Fruit fly (Drosophila melanogaster) whole organism, embryonic: ENCODE measurements around the gene CG13654.
A peak's percentile ranks its signal among the peaks of the same experiment; 100 is the strongest.

ENCODE experiments used
- Abd-B ChIP-seq: fragments of 200-800 bp; sonication (Bioruptor generic); optimal IDR thresholded peaks from 2 replicates; lab custom pipeline; 2018; ENCODE audit warnings: missing biosample characterization, mild to moderate bottlenecking, missing genetic modification characterization, moderate library complexity
- Atf6 ChIP-seq: fragments of 200-800 bp; sonication (Bioruptor generic); IDR thresholded peaks from 2 replicates; pipeline ENCODE4 v1.3.6; 2022; ENCODE audit warnings: missing biosample characterization, missing genetic modification characterization
- C15 ChIP-seq: fragments of 200-800 bp; sonication (Bioruptor generic); IDR thresholded peaks from 3 replicates; pipeline ENCODE4 v1.3.6; 2022; ENCODE audit warnings: missing biosample characterization, missing genetic modification characterization
- CG10267 ChIP-seq: fragments of 200-800 bp; sonication (Bioruptor generic); optimal IDR thresholded peaks from 2 replicates; lab custom pipeline; 2018; ENCODE audit warnings: missing biosample characterization, mild to moderate bottlenecking, missing genetic modification characterization, moderate library complexity
- CG10462 ChIP-seq: fragments of 200-800 bp; sonication (Bioruptor generic); optimal IDR thresholded peaks from 2 replicates; lab custom pipeline; 2016; ENCODE audit warnings: missing biosample characterization, missing genetic modification characterization
- CG10565 ChIP-seq: fragments of 200-800 bp; sonication (Bioruptor generic); optimal IDR thresholded peaks from 3 replicates; lab custom pipeline; 2016; ENCODE audit warnings: missing biosample characterization, mild to moderate bottlenecking, missing genetic modification characterization
- CG11456 ChIP-seq: fragments of 200-800 bp; sonication (Bioruptor generic); IDR thresholded peaks from 3 replicates; pipeline ENCODE4 v1.3.6; 2022; ENCODE audit warnings: missing biosample characterization, missing genetic modification characterization
- CG11504 ChIP-seq: fragments of 200-800 bp; sonication (Bioruptor generic); optimal IDR thresholded peaks from 3 replicates; lab custom pipeline; 2019; ENCODE audit warnings: missing biosample characterization, mild to moderate bottlenecking, missing genetic modification characterization, moderate library complexity
- CG11695 ChIP-seq: fragments of 200-800 bp; sonication (Bioruptor generic); IDR thresholded peaks from 3 replicates; pipeline ENCODE4 v1.3.6; 2022; ENCODE audit warnings: missing biosample characterization, missing genetic modification characterization
- CG12391 ChIP-seq: fragments of 200-800 bp; sonication (Bioruptor generic); optimal IDR thresholded peaks from 3 replicates; lab custom pipeline; 2018; ENCODE audit warnings: missing biosample characterization, mild to moderate bottlenecking, missing genetic modification characterization, moderate library complexity
- CG13123 ChIP-seq: fragments of 200-800 bp; sonication (Bioruptor generic); optimal IDR thresholded peaks from 2 replicates; lab custom pipeline; 2016; ENCODE audit warnings: missing biosample characterization, missing genetic modification characterization
- CG13296 ChIP-seq: fragments of 200-800 bp; sonication (Bioruptor generic); optimal IDR thresholded peaks from 3 replicates; lab custom pipeline; 2018; ENCODE audit warnings: missing biosample characterization, mild to moderate bottlenecking, missing genetic modification characterization
- CG14014 ChIP-seq: fragments of 200-800 bp; sonication (Bioruptor generic); IDR thresholded peaks from 2 replicates; pipeline ENCODE4 v1.3.6; 2022; ENCODE audit warnings: missing biosample characterization, missing genetic modification characterization
- CG15479 ChIP-seq: fragments of 200-800 bp; sonication (Bioruptor generic); optimal IDR thresholded peaks from 3 replicates; lab custom pipeline; 2019; ENCODE audit warnings: missing biosample characterization, mild to moderate bottlenecking, missing genetic modification characterization, moderate library complexity
- CG16863 ChIP-seq: fragments of 200-800 bp; sonication (Bioruptor generic); optimal IDR thresholded peaks from 3 replicates; lab custom pipeline; 2016; ENCODE audit warnings: missing biosample characterization, missing genetic modification characterization
- CG17385 ChIP-seq: fragments of 200-800 bp; sonication (Bioruptor generic); optimal IDR thresholded peaks from 3 replicates; lab custom pipeline; 2018; ENCODE audit warnings: missing biosample characterization, mild to moderate bottlenecking, missing genetic modification characterization
- CG18262 ChIP-seq: fragments of 200-800 bp; optimal IDR thresholded peaks from 3 replicates; lab custom pipeline; 2019; ENCODE audit warnings: missing biosample characterization, mild to moderate bottlenecking, missing genetic modification characterization, moderate library complexity
- CG2120 ChIP-seq: fragments of 200-800 bp; sonication (Bioruptor generic); optimal IDR thresholded peaks from 3 replicates; lab custom pipeline; 2016; ENCODE audit warnings: missing biosample characterization, missing genetic modification characterization
- CG3281 ChIP-seq: fragments of 200-800 bp; sonication (Bioruptor generic); optimal IDR thresholded peaks from 3 replicates; lab custom pipeline; 2017; ENCODE audit warnings: missing biosample characterization, mild to moderate bottlenecking, missing genetic modification characterization
- CG33557 ChIP-seq: fragments of 200-800 bp; sonication (Bioruptor generic); optimal IDR thresholded peaks from 2 replicates; lab custom pipeline; 2019; ENCODE audit warnings: missing biosample characterization, mild to moderate bottlenecking, missing genetic modification characterization, moderate library complexity
- CG3995 ChIP-seq: fragments of 200-800 bp; sonication (Bioruptor generic); optimal IDR thresholded peaks from 3 replicates; lab custom pipeline; 2016; ENCODE audit warnings: missing biosample characterization, missing genetic modification characterization
- CG7357 ChIP-seq: fragments of 200-800 bp; sonication (Bioruptor generic); IDR thresholded peaks from 3 replicates; pipeline ENCODE4 v1.3.6; 2022; ENCODE audit warnings: missing biosample characterization, missing genetic modification characterization
- CG7839 ChIP-seq: fragments of 200-800 bp; sonication (Bioruptor generic); optimal IDR thresholded peaks from 3 replicates; lab custom pipeline; 2018; ENCODE audit warnings: missing biosample characterization, mild to moderate bottlenecking, missing genetic modification characterization, moderate library complexity
- CG7963 ChIP-seq: fragments of 200-800 bp; sonication (Bioruptor generic); IDR thresholded peaks from 3 replicates; pipeline ENCODE4 v1.3.6; 2022; ENCODE audit warnings: missing biosample characterization, missing genetic modification characterization; ENCODE audit not compliant: partially characterized antibody
- CG9817 ChIP-seq: fragments of 200-800 bp; sonication (Bioruptor generic); optimal IDR thresholded peaks from 2 replicates; lab custom pipeline; 2018; ENCODE audit warnings: missing biosample characterization, mild to moderate bottlenecking, missing genetic modification characterization, moderate library complexity
- Dfd ChIP-seq, 2 experiments: fragments of >200 bp; optimal IDR thresholded peaks; 2 replicates each; lab custom pipeline; 2017; ENCODE audit warnings: missing biosample characterization in 2 of 2, missing genetic modification characterization in 2 of 2
- Dp ChIP-seq: fragments of 200-800 bp; sonication (Bioruptor generic); optimal IDR thresholded peaks from 2 replicates; lab custom pipeline; 2018; ENCODE audit warnings: missing biosample characterization, mild to moderate bottlenecking, missing genetic modification characterization, moderate library complexity
- HLH3B ChIP-seq: fragments of 200-800 bp; sonication (Bioruptor generic); IDR thresholded peaks from 2 replicates; pipeline ENCODE4 v1.3.6; 2022; ENCODE audit warnings: missing biosample characterization, missing genetic modification characterization
- HLH4C ChIP-seq: fragments of 200-800 bp; sonication (Bioruptor generic); IDR thresholded peaks from 3 replicates; pipeline ENCODE4 v1.3.6; 2022; ENCODE audit warnings: missing biosample characterization, missing genetic modification characterization; ENCODE audit not compliant: partially characterized antibody
- Hr51 ChIP-seq, 2 experiments: fragments of 200-800 bp; sonication (Bioruptor generic); optimal IDR thresholded peaks; 2 replicates in 1 of 2; 3 replicates in 1 of 2; lab custom pipeline; 2016 to 2018; ENCODE audit warnings: missing biosample characterization in 2 of 2, missing genetic modification characterization in 2 of 2, mild to moderate bottlenecking in 1 of 2, moderate library complexity in 1 of 2
- NC2α ChIP-seq: fragments of 200-800 bp; sonication (Bioruptor generic); optimal IDR thresholded peaks from 2 replicates; lab custom pipeline; 2016; ENCODE audit warnings: missing biosample characterization, missing genetic modification characterization
- NC2β ChIP-seq: fragments of 200-800 bp; sonication (Bioruptor generic); optimal IDR thresholded peaks from 2 replicates; lab custom pipeline; 2016; ENCODE audit warnings: missing biosample characterization, missing genetic modification characterization
- Ssrp ChIP-seq: fragments of 200-800 bp; sonication (Bioruptor generic); optimal IDR thresholded peaks from 2 replicates; lab custom pipeline; 2018; ENCODE audit warnings: missing biosample characterization, mild to moderate bottlenecking, missing genetic modification characterization, moderate library complexity
- Taf1 ChIP-seq: fragments of 200-800 bp; sonication (Bioruptor generic); IDR thresholded peaks from 2 replicates; pipeline ENCODE4 v1.3.6; 2022; ENCODE audit warnings: missing biosample characterization, missing genetic modification characterization
- YL-1 ChIP-seq: fragments of 200-800 bp; sonication (Bioruptor generic); optimal IDR thresholded peaks from 3 replicates; lab custom pipeline; 2017; ENCODE audit warnings: missing biosample characterization, mild to moderate bottlenecking, missing genetic modification characterization
- bbx ChIP-seq: fragments of 200-800 bp; sonication (Bioruptor generic); IDR thresholded peaks from 2 replicates; pipeline ENCODE4 v1.3.6; 2022; ENCODE audit warnings: missing biosample characterization, missing genetic modification characterization; ENCODE audit not compliant: partially characterized antibody
- cad ChIP-seq: fragments of >200 bp; optimal IDR thresholded peaks from 2 replicates; lab custom pipeline; 2017; ENCODE audit warnings: missing biosample characterization, missing genetic modification characterization
- da ChIP-seq: fragments of 200-800 bp; sonication (Bioruptor generic); optimal IDR thresholded peaks from 2 replicates; lab custom pipeline; 2016; ENCODE audit warnings: missing biosample characterization, missing genetic modification characterization
- dati ChIP-seq: fragments of 200-800 bp; sonication (Bioruptor generic); IDR thresholded peaks from 2 replicates; pipeline ENCODE4 v1.3.6; 2022; ENCODE audit warnings: missing biosample characterization, missing genetic modification characterization
- fd3F ChIP-seq: fragments of 200-800 bp; sonication (Bioruptor generic); optimal IDR thresholded peaks from 2 replicates; lab custom pipeline; 2018; ENCODE audit warnings: missing biosample characterization, mild to moderate bottlenecking, missing genetic modification characterization, moderate library complexity
- fd64A ChIP-seq: fragments of 200-800 bp; sonication (Bioruptor generic); optimal IDR thresholded peaks from 3 replicates; lab custom pipeline; 2018; ENCODE audit warnings: missing biosample characterization, mild to moderate bottlenecking, missing genetic modification characterization
- gem ChIP-seq: fragments of 200-800 bp; sonication (Bioruptor generic); optimal IDR thresholded peaks from 2 replicates; lab custom pipeline; 2019; ENCODE audit warnings: missing biosample characterization, mild to moderate bottlenecking, missing genetic modification characterization, moderate library complexity
- grau ChIP-seq: fragments of 200-800 bp; optimal IDR thresholded peaks from 3 replicates; lab custom pipeline; 2019; ENCODE audit warnings: missing biosample characterization, mild to moderate bottlenecking, missing genetic modification characterization, moderate library complexity
- mirr ChIP-seq: fragments of 200-800 bp; sonication (Bioruptor generic); optimal IDR thresholded peaks from 3 replicates; lab custom pipeline; 2018; ENCODE audit warnings: missing biosample characterization, mild to moderate bottlenecking, missing genetic modification characterization
- odd ChIP-seq: fragments of 200-800 bp; sonication (Bioruptor generic); optimal IDR thresholded peaks from 2 replicates; lab custom pipeline; 2017; ENCODE audit warnings: missing biosample characterization, mild to moderate bottlenecking, missing genetic modification characterization
- row ChIP-seq: fragments of 200-800 bp; sonication (Bioruptor generic); IDR thresholded peaks from 3 replicates; pipeline ENCODE4 v1.3.6; 2022; ENCODE audit warnings: missing biosample characterization, missing genetic modification characterization
- sob ChIP-seq: fragments of 200-800 bp; sonication (Bioruptor generic); IDR thresholded peaks from 2 replicates; pipeline ENCODE4 v1.3.6; 2022; ENCODE audit warnings: missing biosample characterization, missing genetic modification characterization
- tap ChIP-seq: fragments of 200-800 bp; optimal IDR thresholded peaks from 3 replicates; lab custom pipeline; 2019; ENCODE audit warnings: missing biosample characterization, mild to moderate bottlenecking, missing genetic modification characterization, moderate library complexity
- wek ChIP-seq: fragments of 200-800 bp; sonication (Bioruptor generic); optimal IDR thresholded peaks from 3 replicates; lab custom pipeline; 2018; ENCODE audit warnings: missing biosample characterization, mild to moderate bottlenecking, missing genetic modification characterization, moderate library complexity
- yki ChIP-seq: fragments of >200 bp; optimal IDR thresholded peaks from 3 replicates; lab custom pipeline; 2018

CG13654 gene

DNA sequence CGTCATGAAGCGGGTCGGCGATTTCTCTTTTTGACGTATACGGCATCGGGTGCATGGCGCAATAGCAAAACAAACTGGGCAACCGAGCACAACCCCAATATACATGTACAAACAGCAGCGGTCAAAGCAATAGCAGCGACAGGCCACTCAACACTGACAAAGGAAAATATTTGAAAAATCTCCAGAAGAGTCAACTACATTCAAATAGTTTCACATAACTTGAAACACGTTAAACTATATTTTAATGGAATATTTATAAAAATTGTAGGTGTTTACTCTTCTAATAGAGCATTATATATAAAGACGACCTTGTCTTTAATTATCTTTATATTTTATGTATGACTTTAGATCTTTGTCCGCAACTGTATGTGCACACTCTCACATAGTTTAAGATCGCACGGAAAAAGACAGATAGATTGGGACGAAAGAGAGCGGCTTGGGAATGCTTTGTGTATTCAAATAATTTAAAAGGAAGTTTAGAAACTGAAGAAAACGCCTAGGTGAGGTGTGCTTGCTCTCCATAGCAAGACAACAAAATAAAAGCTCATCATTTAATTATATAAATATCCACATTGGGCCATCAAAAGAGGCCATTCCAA is 7.9 kb downstream of the CG13654 start (continued):
- TF ChIP-seq mirr (GFP tag; lab: Kevin White, UChicago) (no peak), CG16863 (GFP tag; lab: Kevin White, UChicago) (peak; percentile 29), CG11504 (tag; lab: Kevin White, UChicago) (peak; percentile 86), grau (tag; lab: Kevin White, UChicago) (peak; percentile 81), CG13123 (GFP tag; lab: Kevin White, UChicago) (no peak), CG2120 (peak; percentile 55), wek (GFP tag; lab: Kevin White, UChicago) (peak; percentile 44), Atf6 (GFP tag; lab: Robert Waterston, UW) (peak; percentile 73), CG14014 (peak; percentile 63; the same call in 1 of the 2 replicates), CG7839 (tag; lab: Kevin White, UChicago) (peak; percentile 80), dati (GFP tag; lab: Robert Waterston, UW) (no peak), CG12391 (tag; lab: Kevin White, UChicago) (peak; percentile 84), bbx (GFP tag; lab: Robert Waterston, UW) (no peak), CG33557 (GFP tag; lab: Kevin White, UChicago) (peak; percentile 66), Taf1 (GFP tag; lab: Robert Waterston, UW) (0 out of 2 replicates have a peak, but pooled peaks have one; percentile 16), CG7963 (no peak), Hr51 (GFP tag; optimal IDR thresholded peaks at IDR 0.05; lab: Kevin White, UChicago) (peak; percentile 34 to 89), yki (lab: Kevin White, UChicago) (no peak), CG11456 (peak; percentile 59; the same call in 1 of the 3 replicates), CG3281 (GFP tag; lab: Kevin White, UChicago) (peak; percentile 75), HLH3B (GFP tag; lab: Robert Waterston, UW) (peak; percentile 66), odd (GFP tag; lab: Kevin White, UChicago) (peak; percentile 68), Dfd (GFP tag; optimal IDR thresholded peaks at IDR 0.05; lab: Kevin White, UChicago) (no peak), sob (GFP tag; lab: Robert Waterston, UW) (peak; percentile 66), CG18262 (tag; lab: Kevin White, UChicago) (peak; percentile 85), tap (peak; percentile 77), CG13296 (peak; percentile 80), fd3F (GFP tag; lab: Kevin White, UChicago) (peak; percentile 64), CG17385 (GFP tag; lab: Kevin White, UChicago) (peak; percentile 76), CG15479 (GFP tag; lab: Kevin White, UChicago) (no peak), fd64A (GFP tag; lab: Kevin White, UChicago) (no peak), Ssrp (peak; percentile 75), cad (GFP tag; lab: Kevin White, UChicago) (no peak), YL-1 (peak; percentile 47), CG3995 (GFP tag; lab: Kevin White, UChicago) (no peak), NC2β (GFP tag; lab: Kevin White, UChicago) (no peak), CG10267 (peak; percentile 74), CG11695 (GFP tag; lab: Robert Waterston, UW) (peak; percentile 86), da (GFP tag; lab: Kevin White, UChicago) (no peak), CG10462 (GFP tag; lab: Kevin White, UChicago) (peak; percentile 12), CG10565 (no peak), gem (peak; percentile 88), Dp (GFP tag; lab: Kevin White, UChicago) (no peak), NC2α (GFP tag; lab: Kevin White, UChicago) (no peak), HLH4C (GFP tag; lab: Robert Waterston, UW) (no peak), CG9817 (tag; lab: Kevin White, UChicago) (peak; percentile 62), C15 (GFP tag; lab: Robert Waterston, UW) (no peak), Abd-B (GFP tag; lab: Kevin White, UChicago) (peak; percentile 60), row (GFP tag; lab: Robert Waterston, UW) (peak; percentile 84), CG7357 (GFP tag; lab: Robert Waterston, UW) (peak; percentile 69; the same call in 2 of the 3 replicates)
